Fruit fly (Drosophila melanogaster) whole organism, wandering third instar larva: Measurements from ENCODE around the gene Ag5r.

Experiments used
- Abd-B ChIP-seq: fragments of >200 bp; optimal IDR thresholded peaks from 2 replicates; lab custom pipeline; 2017; ENCODE audit warnings: missing biosample characterization, missing genetic modification characterization
- CG9705 ChIP-seq: fragments of 200-800 bp; sonication (Bioruptor generic); optimal IDR thresholded peaks from 2 replicates; lab custom pipeline; 2018; ENCODE audit warnings: missing biosample characterization, mild to moderate bottlenecking, missing genetic modification characterization
- CrebA ChIP-seq: fragments of 200-800 bp; sonication (Bioruptor generic); optimal IDR thresholded peaks from 2 replicates; lab custom pipeline; 2016; ENCODE audit warnings: missing biosample characterization, mild to moderate bottlenecking, missing genetic modification characterization, borderline replicate concordance
- Dfd ChIP-seq: fragments of >200 bp; optimal IDR thresholded peaks from 2 replicates; lab custom pipeline; 2017; ENCODE audit warnings: missing biosample characterization, missing genetic modification characterization
- Dif ChIP-seq: fragments of 200-275, 200-300 bp; sonication (Bioruptor generic); optimal IDR thresholded peaks from 2 replicates; lab custom pipeline; 2018; ENCODE audit warnings: missing biosample characterization, missing genetic modification characterization; ENCODE audit not compliant: partially characterized antibody
- GATAd ChIP-seq: sonication (Bioruptor generic); optimal IDR thresholded peaks from 2 replicates; lab custom pipeline; 2016; ENCODE audit warnings: missing biosample characterization, missing genetic modification characterization
- HLH106 ChIP-seq: fragments of 200-800 bp; optimal IDR thresholded peaks from 3 replicates; lab custom pipeline; 2019; ENCODE audit warnings: missing biosample characterization, mild to moderate bottlenecking, missing genetic modification characterization, moderate library complexity
- Hnf4 ChIP-seq: fragments of 200-800 bp; sonication (Bioruptor generic); optimal IDR thresholded peaks from 2 replicates; lab custom pipeline; 2016; ENCODE audit warnings: missing biosample characterization, mild to moderate bottlenecking, missing genetic modification characterization
- Hr78 ChIP-seq: fragments of >200 bp; optimal IDR thresholded peaks from 2 replicates; lab custom pipeline; 2017; ENCODE audit warnings: missing biosample characterization, missing genetic modification characterization
- Hr83 ChIP-seq: fragments of 200-300 bp; sonication (Bioruptor generic); optimal IDR thresholded peaks from 2 replicates; lab custom pipeline; 2016; ENCODE audit warnings: missing biosample characterization, mild to moderate bottlenecking, missing genetic modification characterization, moderate library complexity; ENCODE audit not compliant: poor library complexity, severe bottlenecking
- Mio ChIP-seq: sonication (Bioruptor generic); optimal IDR thresholded peaks from 2 replicates; lab custom pipeline; 2016; ENCODE audit warnings: missing biosample characterization, missing genetic modification characterization
- Myc ChIP-seq: fragments of >200 bp; optimal IDR thresholded peaks from 2 replicates; lab custom pipeline; 2017
- N ChIP-seq: fragments of >200 bp; optimal IDR thresholded peaks from 2 replicates; lab custom pipeline; 2018; ENCODE audit warnings: missing biosample characterization, missing external identifiers, missing genetic modification characterization
- OdsH ChIP-seq: fragments of 200-800 bp; sonication (Bioruptor generic); optimal IDR thresholded peaks from 2 replicates; lab custom pipeline; 2016; ENCODE audit warnings: missing biosample characterization, mild to moderate bottlenecking, missing genetic modification characterization
- Rel ChIP-seq, 2 experiments: fragments of 200-800 bp; sonication (Bioruptor generic) in 1 of 2; optimal IDR thresholded peaks; 2 replicates in 1 of 2; 3 replicates in 1 of 2; lab custom pipeline; 2016 to 2019; ENCODE audit warnings: mild to moderate bottlenecking in 2 of 2, missing biosample characterization in 2 of 2, missing genetic modification characterization in 2 of 2, moderate library complexity in 1 of 2
- Sp1 ChIP-seq: fragments of 200-800 bp; sonication (Bioruptor generic); optimal IDR thresholded peaks from 3 replicates; lab custom pipeline; 2019; ENCODE audit warnings: missing biosample characterization, mild to moderate bottlenecking, missing genetic modification characterization, moderate library complexity
- Vsx2 ChIP-seq: fragments of 200-300, 225-300 bp; sonication (Bioruptor generic); optimal IDR thresholded peaks from 2 replicates; lab custom pipeline; 2018; ENCODE audit warnings: missing biosample characterization, missing genetic modification characterization; ENCODE audit not compliant: partially characterized antibody
- br ChIP-seq: fragments of 200-800 bp; sonication (Bioruptor generic); optimal IDR thresholded peaks from 2 replicates; lab custom pipeline; 2016; ENCODE audit warnings: missing biosample characterization, missing genetic modification characterization
- brk ChIP-seq: fragments of 200-800 bp; sonication (Bioruptor generic); optimal IDR thresholded peaks from 2 replicates; lab custom pipeline; 2016; ENCODE audit warnings: missing biosample characterization, mild to moderate bottlenecking, missing genetic modification characterization
- dmrt93B ChIP-seq: fragments of 200-800 bp; sonication (Bioruptor generic); optimal IDR thresholded peaks from 2 replicates; lab custom pipeline; 2018; ENCODE audit warnings: missing biosample characterization, mild to moderate bottlenecking, missing genetic modification characterization
- dsf ChIP-seq: sonication (Bioruptor generic); optimal IDR thresholded peaks from 2 replicates; lab custom pipeline; 2016; ENCODE audit warnings: missing biosample characterization, missing genetic modification characterization, borderline replicate concordance
- ey ChIP-seq: fragments of 200-800 bp; sonication (Bioruptor generic); optimal IDR thresholded peaks from 2 replicates; lab custom pipeline; 2016; ENCODE audit warnings: missing biosample characterization, missing genetic modification characterization
- foxo ChIP-seq, 2 experiments: fragments of 200-800 bp; sonication (Bioruptor generic); optimal IDR thresholded peaks; 2 replicates in 1 of 2; 3 replicates in 1 of 2; lab custom pipeline; 2016 to 2017; ENCODE audit warnings: missing biosample characterization in 2 of 2, missing genetic modification characterization in 2 of 2
- fru ChIP-seq: fragments of 200-800 bp; sonication (Bioruptor generic); optimal IDR thresholded peaks from 3 replicates; lab custom pipeline; 2016; ENCODE audit warnings: missing biosample characterization, mild to moderate bottlenecking, missing genetic modification characterization
- h ChIP-seq: fragments of 200-800 bp; sonication (Bioruptor generic); optimal IDR thresholded peaks from 3 replicates; lab custom pipeline; 2016; ENCODE audit warnings: missing biosample characterization, mild to moderate bottlenecking, missing genetic modification characterization
- jim ChIP-seq: fragments of 175-275, 200-325 bp; sonication (Bioruptor generic); optimal IDR thresholded peaks from 2 replicates; lab custom pipeline; 2016; ENCODE audit warnings: missing biosample characterization, mild to moderate bottlenecking, missing genetic modification characterization
- lola ChIP-seq: fragments of >200 bp; optimal IDR thresholded peaks from 2 replicates; lab custom pipeline; 2017; ENCODE audit warnings: missing biosample characterization, missing genetic modification characterization
- pan ChIP-seq: fragments of >200 bp; optimal IDR thresholded peaks from 2 replicates; lab custom pipeline; 2017
- psq ChIP-seq: fragments of 200-800 bp; sonication (Bioruptor generic); optimal IDR thresholded peaks from 3 replicates; lab custom pipeline; 2017; ENCODE audit warnings: missing biosample characterization, mild to moderate bottlenecking, missing genetic modification characterization, moderate library complexity
- rgr ChIP-seq: fragments of 200-800 bp; sonication (Bioruptor generic); optimal IDR thresholded peaks from 3 replicates; lab custom pipeline; 2016; ENCODE audit warnings: missing biosample characterization, mild to moderate bottlenecking, missing genetic modification characterization
- sage ChIP-seq: fragments of 200-800 bp; sonication (Bioruptor generic); optimal IDR thresholded peaks from 2 replicates; lab custom pipeline; 2016; ENCODE audit warnings: missing biosample characterization, mild to moderate bottlenecking, missing genetic modification characterization
- usp ChIP-seq: fragments of >200 bp; optimal IDR thresholded peaks from 2 replicates; lab custom pipeline; 2017; ENCODE audit warnings: missing biosample characterization, missing genetic modification characterization
- woc ChIP-seq: sonication (Bioruptor generic); optimal IDR thresholded peaks from 2 replicates; lab custom pipeline; 2016; ENCODE audit warnings: missing biosample characterization, mild to moderate bottlenecking, missing genetic modification characterization

Gene Ag5r

dm6 chrX:14749086-14749874, 37.1 kb downstream of the Ag5r start, which contains the start of gene NetB:
Gene NetB, minus strand, starts transcription at chrX:14749376.
- TF ChIP-seq br: no peak
- TF ChIP-seq HLH106 (tag; lab: Kevin White, UChicago): no peak
- no peak for TF ChIP-seq Hnf4 (GFP tag; lab: Kevin White, UChicago)
- no peak for TF ChIP-seq GATAd (GFP tag; lab: Kevin White, UChicago)
- TF ChIP-seq Vsx2 (GFP tag; lab: Kevin White, UChicago): no peak
- no peak for TF ChIP-seq jim (GFP tag; lab: Kevin White, UChicago)
- no peak for TF ChIP-seq Sp1
- no peak for TF ChIP-seq dsf (GFP tag; lab: Kevin White, UChicago)
- TF ChIP-seq Dif (GFP tag; lab: Kevin White, UChicago): no peak
- TF ChIP-seq brk: no peak
- TF ChIP-seq Abd-B (GFP tag; lab: Kevin White, UChicago): no peak
- TF ChIP-seq OdsH (GFP tag; lab: Kevin White, UChicago): no peak
- TF ChIP-seq Hr83 (GFP tag; lab: Kevin White, UChicago): no peak
- no peak for TF ChIP-seq woc (GFP tag; lab: Kevin White, UChicago)
- no peak for TF ChIP-seq sage (GFP tag; lab: Kevin White, UChicago)
- no peak for TF ChIP-seq pan (lab: Kevin White, UChicago)

- peak; percentile 34 for TF ChIP-seq Sp1
- peak; percentile 16 for TF ChIP-seq dmrt93B (GFP tag; lab: Kevin White, UChicago)
- no peak for TF ChIP-seq dsf (GFP tag; lab: Kevin White, UChicago)
- TF ChIP-seq rgr (GFP tag; lab: Kevin White, UChicago): peak; percentile 22
- TF ChIP-seq psq: peak; percentile 19
- peak; percentile 26 for TF ChIP-seq OdsH (GFP tag; lab: Kevin White, UChicago)
- TF ChIP-seq pan (lab: Kevin White, UChicago): no peak
- no peak for TF ChIP-seq Mio (GFP tag; lab: Kevin White, UChicago)
- no peak for TF ChIP-seq Dfd
- peak in 1 of 2 experiments; percentile 39 for TF ChIP-seq foxo (GFP tag; optimal IDR thresholded peaks at IDR 0.05; lab: Kevin White, UChicago)
- no peak for TF ChIP-seq N (GFP tag; lab: Kevin White, UChicago)
- no peak for TF ChIP-seq CrebA
- TF ChIP-seq Myc (lab: Kevin White, UChicago): no peak
- TF ChIP-seq HLH106 (tag; lab: Kevin White, UChicago): peak; percentile 28
- TF ChIP-seq woc (GFP tag; lab: Kevin White, UChicago): peak; percentile 33
- TF ChIP-seq Hr78 (GFP tag; lab: Kevin White, UChicago): no peak
- TF ChIP-seq CG9705 (GFP tag; lab: Kevin White, UChicago): no peak
- TF ChIP-seq h (GFP tag; lab: Kevin White, UChicago): peak; percentile 17
- peak; percentile 51 for TF ChIP-seq fru
- no peak for TF ChIP-seq br
- TF ChIP-seq, all 38 proteins: peak for 10
Observed at dm6 chrX:14743819-14744218, 42.5 kb downstream of the Ag5r start.

dm6 chrX:14738420-14738819, 47.9 kb downstream of the Ag5r start:
- no peak for TF ChIP-seq pan (lab: Kevin White, UChicago)
- TF ChIP-seq sage (GFP tag; lab: Kevin White, UChicago): no peak
- no peak for TF ChIP-seq Rel (GFP tag; optimal IDR thresholded peaks at IDR 0.05; lab: Kevin White, UChicago)
- TF ChIP-seq Rel (tag; optimal IDR thresholded peaks at IDR 0.05; lab: Kevin White, UChicago): no peak
- no peak for TF ChIP-seq Mio (GFP tag; lab: Kevin White, UChicago)
- no peak for TF ChIP-seq Abd-B (GFP tag; lab: Kevin White, UChicago)
- no peak for TF ChIP-seq ey (GFP tag; lab: Kevin White, UChicago)
- TF ChIP-seq usp (GFP tag; lab: Kevin White, UChicago): no peak
- no peak for TF ChIP-seq Dfd
- no peak for TF ChIP-seq jim (GFP tag; lab: Kevin White, UChicago)
- no peak for TF ChIP-seq foxo (GFP tag; optimal IDR thresholded peaks at IDR 0.05; lab: Kevin White, UChicago)
- TF ChIP-seq lola: no peak
